Worm (Caenorhabditis elegans) whole organism, late embryonic: ENCODE data around the gene srx-116.

Source experiments
- C38D4.7 ChIP-seq: fragments of 200-800 bp; sonication (Bioruptor generic); optimal IDR thresholded peaks from 2 replicates; lab custom pipeline; 2018; ENCODE audit warnings: mild to moderate bottlenecking, missing genetic modification characterization, moderate library complexity, missing compliant biosample characterization
- F13H6.1 ChIP-seq: sonication (generic microtip); optimal IDR thresholded peaks from 2 replicates; lab custom pipeline; 2016; ENCODE audit warnings: missing genetic modification characterization, missing compliant biosample characterization
- K09A11.1 ChIP-seq: sonication (generic microtip); optimal IDR thresholded peaks from 2 replicates; lab custom pipeline; 2017; ENCODE audit warnings: antibody characterized with exemption, mild to moderate bottlenecking, missing genetic modification characterization, missing compliant biosample characterization; ENCODE audit not compliant: insufficient read depth
- ahr-1 ChIP-seq: sonication (generic microtip); optimal IDR thresholded peaks from 2 replicates; lab custom pipeline; 2016; ENCODE audit warnings: missing genetic modification characterization, missing compliant biosample characterization
- ceh-22 ChIP-seq: sonication (generic microtip); optimal IDR thresholded peaks from 2 replicates; lab custom pipeline; 2017; ENCODE audit warnings: missing biosample characterization, missing genetic modification characterization
- ceh-34 ChIP-seq: sonication (generic microtip); optimal IDR thresholded peaks from 2 replicates; lab custom pipeline; 2016; ENCODE audit warnings: mild to moderate bottlenecking, missing genetic modification characterization, missing compliant biosample characterization
- ceh-45 ChIP-seq: fragments of 200-800 bp; sonication (Bioruptor generic); IDR thresholded peaks from 2 replicates; pipeline ENCODE4 v1.3.6; 2022; ENCODE audit warnings: missing genetic modification reagents, missing genetic modification characterization, missing compliant biosample characterization
- ceh-48 ChIP-seq: sonication (generic microtip); optimal IDR thresholded peaks from 2 replicates; lab custom pipeline; 2016; ENCODE audit warnings: missing genetic modification characterization, inconsistent platforms, missing compliant biosample characterization
- ceh-9 ChIP-seq: sonication (generic microtip); optimal IDR thresholded peaks from 2 replicates; lab custom pipeline; 2016; ENCODE audit warnings: mild to moderate bottlenecking, missing genetic modification characterization, inconsistent platforms, missing compliant biosample characterization
- che-1 ChIP-seq: sonication (generic microtip); optimal IDR thresholded peaks from 2 replicates; lab custom pipeline; 2016; ENCODE audit warnings: mild to moderate bottlenecking, missing genetic modification characterization, missing compliant biosample characterization
- ets-4 ChIP-seq: sonication (generic microtip); optimal IDR thresholded peaks from 2 replicates; lab custom pipeline; 2016; ENCODE audit warnings: missing genetic modification characterization, missing compliant biosample characterization
- eyg-1 ChIP-seq: sonication (generic microtip); optimal IDR thresholded peaks from 2 replicates; lab custom pipeline; 2016; ENCODE audit warnings: missing genotype, missing genetic modification characterization, missing compliant biosample characterization
- hlh-13 ChIP-seq: fragments of 200-800 bp; sonication (Bioruptor generic); optimal IDR thresholded peaks from 2 replicates; lab custom pipeline; 2018; ENCODE audit warnings: mild to moderate bottlenecking, missing genetic modification characterization, missing compliant biosample characterization
- hlh-30 ChIP-seq: sonication (generic microtip); optimal IDR thresholded peaks from 2 replicates; lab custom pipeline; 2017; ENCODE audit warnings: antibody characterized with exemption, missing genetic modification characterization, missing compliant biosample characterization; ENCODE audit not compliant: insufficient read depth
- hlh-6 ChIP-seq: sonication (generic microtip); optimal IDR thresholded peaks from 2 replicates; lab custom pipeline; 2016; ENCODE audit warnings: missing genotype, missing genetic modification characterization, missing compliant biosample characterization
- nfya-1 ChIP-seq: sonication (generic microtip); optimal IDR thresholded peaks from 2 replicates; lab custom pipeline; 2017; ENCODE audit warnings: missing genetic modification characterization, mild to moderate bottlenecking, missing compliant biosample characterization, antibody characterized with exemption, moderate library complexity
- nhr-11 ChIP-seq: fragments of 150-350 bp; optimal IDR thresholded peaks from 2 replicates; lab custom pipeline; 2014; ENCODE audit warnings: missing biosample characterization, missing genetic modification characterization
- nhr-232 ChIP-seq: sonication (generic microtip); optimal IDR thresholded peaks from 2 replicates; lab custom pipeline; 2016; ENCODE audit warnings: missing genetic modification characterization, missing compliant biosample characterization
- npax-4 ChIP-seq: sonication (generic microtip); optimal IDR thresholded peaks from 2 replicates; lab custom pipeline; 2016; ENCODE audit warnings: missing genetic modification characterization, missing compliant biosample characterization
- pag-3 ChIP-seq: sonication (generic microtip); optimal IDR thresholded peaks from 2 replicates; lab custom pipeline; 2016; ENCODE audit warnings: missing compliant biosample characterization, missing genetic modification characterization, borderline replicate concordance
- pat-9 ChIP-seq: fragments of 200-800 bp; sonication (Bioruptor generic); optimal IDR thresholded peaks from 2 replicates; lab custom pipeline; 2018; ENCODE audit warnings: mild to moderate bottlenecking, missing genetic modification characterization, moderate library complexity, missing compliant biosample characterization
- pqm-1 ChIP-seq: sonication (generic microtip); optimal IDR thresholded peaks from 2 replicates; lab custom pipeline; 2016; ENCODE audit warnings: missing genetic modification characterization, missing compliant biosample characterization
- pros-1 ChIP-seq: fragments of 150-350 bp; optimal IDR thresholded peaks from 2 replicates; lab custom pipeline; 2014; ENCODE audit warnings: missing biosample characterization, missing genetic modification reagents, missing genetic modification characterization
- sox-4 ChIP-seq: sonication (generic microtip); optimal IDR thresholded peaks from 2 replicates; lab custom pipeline; 2017; ENCODE audit warnings: mild to moderate bottlenecking, missing genetic modification characterization, inconsistent platforms, missing compliant biosample characterization
- tbx-2 ChIP-seq: sonication (generic microtip); optimal IDR thresholded peaks from 2 replicates; lab custom pipeline; 2016; ENCODE audit warnings: missing genetic modification characterization, missing compliant biosample characterization
- tbx-7 ChIP-seq: sonication (generic microtip); optimal IDR thresholded peaks from 2 replicates; lab custom pipeline; 2016; ENCODE audit warnings: missing genotype, missing genetic modification characterization, missing compliant biosample characterization
- ttx-3 ChIP-seq: sonication (generic microtip); optimal IDR thresholded peaks from 2 replicates; lab custom pipeline; 2016; ENCODE audit warnings: missing genetic modification reagents, missing genetic modification characterization, missing compliant biosample characterization
- unc-42 ChIP-seq: sonication (generic microtip); optimal IDR thresholded peaks from 2 replicates; lab custom pipeline; 2016; ENCODE audit warnings: missing genotype, missing genetic modification characterization, missing compliant biosample characterization
- unc-55 ChIP-seq: sonication (generic microtip); optimal IDR thresholded peaks from 2 replicates; lab custom pipeline; 2017; ENCODE audit warnings: missing biosample characterization, missing genetic modification reagents, missing genetic modification characterization
- unc-86 ChIP-seq: sonication (generic microtip); optimal IDR thresholded peaks from 2 replicates; lab custom pipeline; 2016; ENCODE audit warnings: missing genetic modification characterization, missing compliant biosample characterization
- ztf-16 ChIP-seq: sonication (generic microtip); optimal IDR thresholded peaks from 2 replicates; lab custom pipeline; 2017; ENCODE audit warnings: missing genetic modification characterization, missing compliant biosample characterization

Gene srx-116

ce11 chrV:12695155-12695554, 24.4 kb downstream of the srx-116 start, which contains the start of gene parn-1:
parn-1 (minus strand) TSS chrV:12695255.
- no peak for TF ChIP-seq tbx-2 (tag; lab: Kevin White, UChicago)
- no peak for TF ChIP-seq pqm-1 (tag; lab: Kevin White, UChicago)
- no peak for TF ChIP-seq ztf-16 (tag; lab: Kevin White, UChicago)
- TF ChIP-seq K09A11.1 (tag; lab: Kevin White, UChicago), result no peak
- TF ChIP-seq hlh-6 (tag; lab: Kevin White, UChicago), result no peak
- no peak for TF ChIP-seq ets-4
- TF ChIP-seq ceh-22 (tag; lab: Kevin White, UChicago), result no peak
- no peak for TF ChIP-seq ahr-1 (tag; lab: Kevin White, UChicago)
- no peak for TF ChIP-seq hlh-30 (tag; lab: Kevin White, UChicago)
- no peak for TF ChIP-seq ceh-45 (GFP tag; lab: Robert Waterston, UW)
- TF ChIP-seq F13H6.1 (tag; lab: Kevin White, UChicago), result no peak
- TF ChIP-seq nhr-11 (tag; lab: Kevin White, UChicago), result no peak
- no peak for TF ChIP-seq eyg-1
- TF ChIP-seq, all 69 proteins: peak for 0

ce11 chrV:12695968-12696367, 25.3 kb downstream of the srx-116 start, which contains the start of gene K10C8.4:
K10C8.4 (plus strand) TSS chrV:12696268.
- no peak for TF ChIP-seq unc-86 (tag; lab: Kevin White, UChicago)
- no peak for TF ChIP-seq F13H6.1 (tag; lab: Kevin White, UChicago)
- TF ChIP-seq sox-4 (tag; lab: Kevin White, UChicago), result no peak
- TF ChIP-seq nhr-11 (tag; lab: Kevin White, UChicago), result no peak
- no peak for TF ChIP-seq ttx-3 (tag; lab: Kevin White, UChicago)
- TF ChIP-seq ceh-9 (tag; lab: Kevin White, UChicago), result no peak
- no peak for TF ChIP-seq tbx-7 (tag; lab: Kevin White, UChicago)
- TF ChIP-seq pag-3, result no peak
- TF ChIP-seq ceh-48 (tag; lab: Kevin White, UChicago), result no peak
- TF ChIP-seq hlh-30 (tag; lab: Kevin White, UChicago), result no peak
- TF ChIP-seq C38D4.7 (GFP tag; lab: Kevin White, UChicago), result no peak
- TF ChIP-seq che-1 (tag; lab: Kevin White, UChicago), result no peak
- no peak for TF ChIP-seq ets-4
- TF ChIP-seq nfya-1 (tag; lab: Kevin White, UChicago), result no peak
- no peak for TF ChIP-seq ahr-1 (tag; lab: Kevin White, UChicago)
- no peak for TF ChIP-seq nhr-232 (tag; lab: Kevin White, UChicago)
- TF ChIP-seq npax-4, result no peak
- TF ChIP-seq ceh-45 (GFP tag; lab: Robert Waterston, UW), result no peak
- TF ChIP-seq ceh-34, result no peak
- no peak for TF ChIP-seq pros-1 (tag; lab: Kevin White, UChicago)

- TF ChIP-seq ets-4 (no peak), unc-55 (GFP tag; lab: Kevin White, UChicago) (no peak), sox-4 (tag; lab: Kevin White, UChicago) (no peak)
Observed at ce11 chrV:12696790-12697189, 26.1 kb downstream of the srx-116 start.

ce11 chrV:12697364-12697901, 26.7 kb downstream of the srx-116 start, which contains the start of gene istr-1:
istr-1 (plus strand) TSS chrV:12697858.
- TF ChIP-seq hlh-13 (GFP tag; lab: Kevin White, UChicago), result no peak
- peak; percentile 21 for TF ChIP-seq hlh-30 (tag; lab: Kevin White, UChicago)

ce11 chrV:12701613-12702012, 30.9 kb downstream of the srx-116 start:
- TF ChIP-seq pat-9 (tag; lab: Kevin White, UChicago), result no peak
- peak; percentile 86 for TF ChIP-seq unc-42 (tag; lab: Kevin White, UChicago)
